Worm (Caenorhabditis elegans): ENCODE data around the gene dyla-1.

The dyla-1 gene

ce11 chrX:16840738-16841137 lies at the start of gene dyla-1:
TSS of gene dyla-1 (plus strand) at chrX:16841038.
- no peak for TF ChIP-seq unc-62 (GFP tag; optimal IDR thresholded peaks at IDR 0.05)

- TF ChIP-seq unc-62 (GFP tag; optimal IDR thresholded peaks at IDR 0.05) = no peak
These were observed 48.1 kb upstream of the dyla-1 start, which contains the start of gene got-1.2 for ce11 chrX:16792700-16793176. TSS of gene got-1.2 (minus strand) at chrX:16793126.

ce11 chrX:16793470-16793869 lies 47.4 kb upstream of the dyla-1 start:
- TF ChIP-seq unc-62 (GFP tag; optimal IDR thresholded peaks at IDR 0.05) = no peak

- TF ChIP-seq unc-62 (GFP tag; optimal IDR thresholded peaks at IDR 0.05) = no peak
These were observed 44.9 kb upstream of the dyla-1 start, which contains the start of gene aak-2 for ce11 chrX:16795978-16796377. TSS of gene aak-2 (plus strand) at chrX:16796087.

- TF ChIP-seq unc-62 (GFP tag; optimal IDR thresholded peaks at IDR 0.05) = no peak
These were observed 44.0 kb upstream of the dyla-1 start for ce11 chrX:16796826-16797225.

- TF ChIP-seq unc-62 (GFP tag; optimal IDR thresholded peaks at IDR 0.05) = no peak
These were observed 42.2 kb upstream of the dyla-1 start for ce11 chrX:16798621-16799020.

- no peak for TF ChIP-seq unc-62 (GFP tag; optimal IDR thresholded peaks at IDR 0.05)
These were observed 41.7 kb upstream of the dyla-1 start for ce11 chrX:16799065-16799663.

- no peak for TF ChIP-seq unc-62 (GFP tag; optimal IDR thresholded peaks at IDR 0.05)
These were observed 37.3 kb upstream of the dyla-1 start for ce11 chrX:16803545-16803944.

ce11 chrX:16807015-16807414 lies 33.8 kb upstream of the dyla-1 start, which contains the start of gene mec-4:
TSS of gene mec-4 (minus strand) at chrX:16807115.
- TF ChIP-seq unc-62 (GFP tag; optimal IDR thresholded peaks at IDR 0.05) = no peak

- no peak for TF ChIP-seq unc-62 (GFP tag; optimal IDR thresholded peaks at IDR 0.05)
These were observed 32.3 kb upstream of the dyla-1 start for ce11 chrX:16808526-16808925.

- no peak for TF ChIP-seq unc-62 (GFP tag; optimal IDR thresholded peaks at IDR 0.05)
These were observed 31.1 kb upstream of the dyla-1 start for ce11 chrX:16809689-16810088.

- TF ChIP-seq unc-62 (GFP tag; optimal IDR thresholded peaks at IDR 0.05) = no peak
These were observed 28.9 kb upstream of the dyla-1 start for ce11 chrX:16811974-16812373.

- no peak for TF ChIP-seq unc-62 (GFP tag; optimal IDR thresholded peaks at IDR 0.05)
These were observed 27.7 kb upstream of the dyla-1 start for ce11 chrX:16813148-16813547.

- TF ChIP-seq unc-62 (GFP tag; optimal IDR thresholded peaks at IDR 0.05) = no peak
These were observed 27.1 kb upstream of the dyla-1 start, which contains the start of gene cas-1 for ce11 chrX:16813606-16814330. TSS of gene cas-1 (minus strand) at chrX:16813656.

- TF ChIP-seq unc-62 (GFP tag; optimal IDR thresholded peaks at IDR 0.05) = no peak
These were observed 25.9 kb upstream of the dyla-1 start for ce11 chrX:16814913-16815312.

ce11 chrX:16815508-16815907 lies 25.3 kb upstream of the dyla-1 start:
- no peak for TF ChIP-seq unc-62 (GFP tag; optimal IDR thresholded peaks at IDR 0.05)

ce11 chrX:16816854-16817253 lies 24.0 kb upstream of the dyla-1 start:
- no peak for TF ChIP-seq unc-62 (GFP tag; optimal IDR thresholded peaks at IDR 0.05)
